Fruit fly (Drosophila melanogaster): ENCODE measurements around the gene Marf.

Marf gene

DNA sequence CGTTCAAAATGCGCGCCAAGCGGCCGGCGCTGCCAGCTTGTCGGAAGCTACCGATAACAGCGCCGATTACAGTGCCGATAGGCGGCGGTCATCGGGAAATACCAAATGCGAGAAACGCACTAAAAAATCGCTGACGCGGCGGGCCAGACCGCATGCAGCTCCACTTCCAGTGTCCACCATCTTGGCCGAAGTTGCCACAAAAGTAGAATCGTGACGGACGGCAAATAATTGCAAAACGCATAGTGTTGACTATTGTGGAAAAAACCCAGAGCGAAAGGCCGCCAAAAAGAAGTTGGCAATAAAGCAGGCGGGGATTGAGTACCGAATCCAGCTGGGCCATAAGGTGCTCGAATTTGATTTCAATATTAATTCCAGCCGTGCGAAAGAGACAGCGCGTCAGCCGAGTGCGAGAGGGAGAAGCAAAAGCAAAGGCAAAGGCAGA lies 18.8 kb upstream of the Marf start, which contains the start of gene CG3847 (continued):
- no peak for TF ChIP-seq CG4707 (GFP tag; optimal IDR thresholded peaks at IDR 0.05)
- TF ChIP-seq chn (GFP tag; optimal IDR thresholded peaks at IDR 0.05) = peak; percentile 20
- no peak for TF ChIP-seq CG14441 (GFP tag; IDR thresholded peaks at IDR 0.05)
- peak; percentile 11 for TF ChIP-seq nau (GFP tag; optimal IDR thresholded peaks at IDR 0.05)
- peak; percentile 70 for TF ChIP-seq Rfx (GFP tag; IDR thresholded peaks at IDR 0.05)
- peak; percentile 80 for TF ChIP-seq Sin3A (optimal IDR thresholded peaks at IDR 0.05)
- no peak for TF ChIP-seq CG13296 (GFP tag; optimal IDR thresholded peaks at IDR 0.05)
- no peak for TF ChIP-seq CG9817 (tag; optimal IDR thresholded peaks at IDR 0.05)
- TF ChIP-seq CG14014 (GFP tag; IDR thresholded peaks at IDR 0.05) = 0 out of 2 replicates have a peak, but pooled peaks have one; percentile 9
- TF ChIP-seq Dp (GFP tag; optimal IDR thresholded peaks at IDR 0.05) = peak; percentile 97
- TF ChIP-seq toy (GFP tag; IDR thresholded peaks at IDR 0.05) = no peak
- no peak for TF ChIP-seq cad (GFP tag; optimal IDR thresholded peaks at IDR 0.05)
- no peak for TF ChIP-seq Awh (GFP tag; IDR thresholded peaks at IDR 0.05)
- TF ChIP-seq ac (GFP tag; optimal IDR thresholded peaks at IDR 0.05) = no peak
- no peak for TF ChIP-seq CG30431 (GFP tag; optimal IDR thresholded peaks at IDR 0.05)
- peak; percentile 71; the same call in 2 of the 3 replicates for TF ChIP-seq CG6791 (GFP tag; IDR thresholded peaks at IDR 0.05; ENCODE audit: partially characterized antibody)
- no peak for TF ChIP-seq dmrt99B (tag; optimal IDR thresholded peaks at IDR 0.05)
- TF ChIP-seq fru (optimal IDR thresholded peaks at IDR 0.05) = no peak
- peak; percentile 46 for TF ChIP-seq CG12299 (tag; optimal IDR thresholded peaks at IDR 0.05)
- TF ChIP-seq CG4328 (GFP tag; optimal IDR thresholded peaks at IDR 0.05) = no peak
- peak; percentile 84 for TF ChIP-seq CG2116 (GFP tag; optimal IDR thresholded peaks at IDR 0.05)
- TF ChIP-seq hbn (GFP tag; IDR thresholded peaks at IDR 0.05; ENCODE audit: partially characterized antibody) = peak; percentile 70
- no peak for TF ChIP-seq crol (GFP tag; IDR thresholded peaks at IDR 0.05)
- peak; percentile 13 for TF ChIP-seq Max (GFP tag; optimal IDR thresholded peaks at IDR 0.05)
- no peak for TF ChIP-seq GATAe (GFP tag; conservative IDR thresholded peaks at IDR 0.05)
- TF ChIP-seq croc (GFP tag; conservative IDR thresholded peaks at IDR 0.05) = no peak
- peak; percentile 44 for TF ChIP-seq pum (GFP tag; optimal IDR thresholded peaks at IDR 0.05)
- TF ChIP-seq ham (GFP tag; IDR thresholded peaks at IDR 0.05) = no peak
- TF ChIP-seq odd (GFP tag; optimal IDR thresholded peaks at IDR 0.05) = no peak
- TF ChIP-seq grn (GFP tag; optimal IDR thresholded peaks at IDR 0.05) = no peak
- no peak for TF ChIP-seq hkb (optimal IDR thresholded peaks at IDR 0.05)
- TF ChIP-seq hkb (GFP tag; IDR thresholded peaks at IDR 0.05) = peak; percentile 39
- TF ChIP-seq Dip2 (GFP tag; IDR thresholded peaks at IDR 0.05) = no peak
- TF ChIP-seq CG1832 (GFP tag; optimal IDR thresholded peaks at IDR 0.05) = peak; percentile 78
- no peak for TF ChIP-seq corto (GFP tag; optimal IDR thresholded peaks at IDR 0.05)
- TF ChIP-seq tna (GFP tag; IDR thresholded peaks at IDR 0.05; ENCODE audit: partially characterized antibody) = no peak
- TF ChIP-seq CG7786 (GFP tag; optimal IDR thresholded peaks at IDR 0.05) = peak; percentile 35
- TF ChIP-seq tap (tag; optimal IDR thresholded peaks at IDR 0.05) = no peak
- no peak for TF ChIP-seq CG7745 (tag; optimal IDR thresholded peaks at IDR 0.05)
- no peak for TF ChIP-seq fd3F (GFP tag; optimal IDR thresholded peaks at IDR 0.05)
- peak; percentile 65 for TF ChIP-seq HLH54F (GFP tag; optimal IDR thresholded peaks at IDR 0.05)
- TF ChIP-seq pnt (GFP tag; optimal IDR thresholded peaks at IDR 0.05) = no peak
- TF ChIP-seq ftz-f1 (GFP tag; optimal IDR thresholded peaks at IDR 0.05) = peak; percentile 82
- TF ChIP-seq Tbp (GFP tag; optimal IDR thresholded peaks at IDR 0.05) = no peak
- 0 out of 2 replicates have a peak, but pooled peaks have one; percentile 11 for TF ChIP-seq CG31441 (GFP tag; IDR thresholded peaks at IDR 0.05)
- no peak for TF ChIP-seq CG2875 (GFP tag; optimal IDR thresholded peaks at IDR 0.05)
- TF ChIP-seq Nf-YC (tag; optimal IDR thresholded peaks at IDR 0.05) = peak; percentile 47
- TF ChIP-seq CG3995 (GFP tag; optimal IDR thresholded peaks at IDR 0.05) = peak; percentile 24
- peak; percentile 44 for TF ChIP-seq Antp (GFP tag; optimal IDR thresholded peaks at IDR 0.05)
- no peak for TF ChIP-seq en (GFP tag; optimal IDR thresholded peaks at IDR 0.05)
- no peak for TF ChIP-seq CG6254 (GFP tag; optimal IDR thresholded peaks at IDR 0.05)
- TF ChIP-seq inv (GFP tag; IDR thresholded peaks at IDR 0.05; ENCODE audit: partially characterized antibody) = peak; percentile 27; the same call in 1 of the 2 replicates

Measured in whole organism, embryonic.